Worm (Caenorhabditis elegans): ENCODE data around the gene slc-17.1.

ce11 chrX:17421532-17422078 is 43.1 kb downstream of the slc-17.1 start, which contains the start of gene osm-11:
- TF ChIP-seq T26A5.8 (tag; optimal IDR thresholded peaks at IDR 0.05), result no peak
- no peak for TF ChIP-seq Y56A3A.18 (GFP tag; IDR thresholded peaks at IDR 0.05)
- no peak for TF ChIP-seq pha-4 (tag; optimal IDR thresholded peaks at IDR 0.05)
- no peak for TF ChIP-seq ztf-22 (GFP tag; optimal IDR thresholded peaks at IDR 0.05)
- TF ChIP-seq tlf-1 (GFP tag; optimal IDR thresholded peaks at IDR 0.05), result no peak
- TF ChIP-seq nhr-90 (tag; optimal IDR thresholded peaks at IDR 0.05), result no peak
- no peak for TF ChIP-seq ztf-18 (tag; optimal IDR thresholded peaks at IDR 0.05)
- no peak for TF ChIP-seq snpc-4 (GFP tag; optimal IDR thresholded peaks at IDR 0.05)
- TF ChIP-seq snpc-4 (tag; optimal IDR thresholded peaks at IDR 0.05), result no peak
- TF ChIP-seq nhr-27 (tag; optimal IDR thresholded peaks at IDR 0.05), result no peak
- TF ChIP-seq Y79H2A.3 (GFP tag; conservative IDR thresholded peaks at IDR 0.05), result no peak
- no peak for TF ChIP-seq ets-4 (GFP tag; optimal IDR thresholded peaks at IDR 0.05)

Data from whole organism, young adult.